Worm (Caenorhabditis elegans) whole organism, early embryonic: ENCODE measurements around the gene chil-22.
"Not testable (repeated sequence)": the region's sequence is repeated elsewhere in the genome, so short reads cannot be mapped to it uniquely, and the experiment has no call there.

Source experiments
- B0310.2 ChIP-seq: sonication (generic microtip); optimal IDR thresholded peaks from 2 replicates; lab custom pipeline; 2016; ENCODE audit warnings: mild to moderate bottlenecking, missing genetic modification characterization, missing compliant biosample characterization
- F13C5.2 ChIP-seq: sonication (generic microtip); optimal IDR thresholded peaks from 2 replicates; lab custom pipeline; 2017; ENCODE audit warnings: mild to moderate bottlenecking, missing genetic modification characterization, inconsistent platforms, missing compliant biosample characterization
- aly-1 ChIP-seq: sonication (generic microtip); optimal IDR thresholded peaks from 2 replicates; lab custom pipeline; 2016; ENCODE audit warnings: missing genetic modification characterization, missing compliant biosample characterization
- ama-1 ChIP-seq: fragments of 150-350 bp; optimal IDR thresholded peaks from 2 replicates; lab custom pipeline; 2014
- ceh-13 ChIP-seq: fragments of 200-800 bp; sonication (Bioruptor generic); optimal IDR thresholded peaks from 2 replicates; lab custom pipeline; 2018; ENCODE audit warnings: mild to moderate bottlenecking, missing genetic modification characterization, missing compliant biosample characterization
- ceh-36 ChIP-seq: sonication (generic microtip); optimal IDR thresholded peaks from 2 replicates; lab custom pipeline; 2016; ENCODE audit warnings: missing genetic modification characterization, inconsistent platforms, missing compliant biosample characterization
- ets-7 ChIP-seq: sonication (generic microtip); optimal IDR thresholded peaks from 2 replicates; lab custom pipeline; 2016; ENCODE audit warnings: missing genotype, missing genetic modification characterization, missing compliant biosample characterization
- flt-1 ChIP-seq: fragments of 200-800 bp; sonication (Bioruptor generic); IDR thresholded peaks from 2 replicates; pipeline ENCODE4 v1.3.6; 2022; ENCODE audit warnings: missing genetic modification characterization, missing compliant biosample characterization
- hmbx-1 ChIP-seq: sonication (generic microtip); optimal IDR thresholded peaks from 2 replicates; lab custom pipeline; 2016; ENCODE audit warnings: mild to moderate bottlenecking, missing genetic modification characterization, missing compliant biosample characterization
- hmg-4 ChIP-seq: fragments of 200-800 bp; sonication (Bioruptor generic); optimal IDR thresholded peaks from 2 replicates; lab custom pipeline; 2018; ENCODE audit warnings: mild to moderate bottlenecking, missing genetic modification characterization, missing compliant biosample characterization
- hnd-1 ChIP-seq: sonication (generic microtip); optimal IDR thresholded peaks from 2 replicates; lab custom pipeline; 2016; ENCODE audit warnings: missing genetic modification characterization, missing compliant biosample characterization
- pes-1 ChIP-seq: fragments of 200-800 bp; sonication (Bioruptor generic); IDR thresholded peaks from 2 replicates; pipeline ENCODE4 v1.3.6; 2022; ENCODE audit warnings: missing genetic modification reagents, missing genetic modification characterization, missing compliant biosample characterization
- scrt-1 ChIP-seq: fragments of 200-800 bp; sonication (Bioruptor generic); IDR thresholded peaks from 2 replicates; pipeline ENCODE4 v1.3.6; 2022; ENCODE audit warnings: missing genetic modification characterization, missing compliant biosample characterization
- sea-1 ChIP-seq: fragments of 200-800 bp; sonication (Bioruptor generic); conservative IDR thresholded peaks from 2 replicates; pipeline ENCODE4 v1.3.6; 2022; ENCODE audit warnings: missing genetic modification characterization, missing compliant biosample characterization
- tbx-11 ChIP-seq: fragments of 200-800 bp; sonication (Bioruptor generic); IDR thresholded peaks from 2 replicates; pipeline ENCODE4 v1.3.6; 2022; ENCODE audit warnings: missing genetic modification characterization, missing compliant biosample characterization
- tbx-37 ChIP-seq: fragments of 200-800 bp; sonication (Bioruptor generic); conservative IDR thresholded peaks from 2 replicates; pipeline ENCODE4 v1.3.6; 2022; ENCODE audit warnings: missing genetic modification reagents, missing genetic modification characterization, missing compliant biosample characterization
- tra-4 ChIP-seq: sonication (generic microtip); optimal IDR thresholded peaks from 2 replicates; lab custom pipeline; 2017; ENCODE audit warnings: missing genetic modification characterization, missing compliant biosample characterization

The chil-22 gene

DNA sequence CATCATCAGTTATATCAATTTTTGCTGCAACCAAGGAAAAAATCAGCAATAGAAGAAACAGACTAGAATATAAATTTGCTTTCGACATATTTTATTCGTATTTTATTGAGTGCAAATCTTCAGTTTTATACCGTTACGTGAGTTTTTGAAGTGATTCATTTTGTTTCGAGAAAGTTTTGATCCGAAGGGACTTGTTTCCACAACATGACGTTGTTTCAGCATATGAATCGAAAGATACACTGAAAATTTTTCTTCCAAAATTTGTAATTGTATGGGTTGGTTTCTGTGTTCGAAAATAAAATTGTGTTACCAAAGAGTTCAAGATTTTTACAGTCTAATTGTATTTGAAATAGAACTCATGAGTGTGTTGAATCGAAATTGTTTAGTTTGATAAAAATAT is 14.0 kb upstream of the chil-22 start, which contains the start of gene T19H5.7:
T19H5.7 (minus strand) TSS at position 101 of the 400 bp plus-strand sequence.
- TF ChIP-seq ceh-13 (GFP tag; lab: Kevin White, UChicago): no peak
- no peak for TF ChIP-seq tra-4 (tag; lab: Kevin White, UChicago)
- no peak for TF ChIP-seq flt-1 (GFP tag; lab: Robert Waterston, UW)
- no peak for TF ChIP-seq hnd-1 (tag; lab: Kevin White, UChicago)
- no peak for TF ChIP-seq ets-7
- no peak for TF ChIP-seq aly-1 (tag; lab: Kevin White, UChicago)
- TF ChIP-seq scrt-1 (GFP tag; lab: Robert Waterston, UW): no peak
- no peak for TF ChIP-seq pes-1 (GFP tag; lab: Robert Waterston, UW)
- no peak for TF ChIP-seq hmbx-1
- TF ChIP-seq B0310.2 (tag; lab: Kevin White, UChicago): no peak
- no peak for TF ChIP-seq ama-1 (lab: Kevin White, UChicago)
- no peak for TF ChIP-seq tbx-37 (GFP tag; lab: Robert Waterston, UW)
- no peak for TF ChIP-seq F13C5.2 (tag; lab: Kevin White, UChicago)
- TF ChIP-seq hmg-4: no peak

DNA sequence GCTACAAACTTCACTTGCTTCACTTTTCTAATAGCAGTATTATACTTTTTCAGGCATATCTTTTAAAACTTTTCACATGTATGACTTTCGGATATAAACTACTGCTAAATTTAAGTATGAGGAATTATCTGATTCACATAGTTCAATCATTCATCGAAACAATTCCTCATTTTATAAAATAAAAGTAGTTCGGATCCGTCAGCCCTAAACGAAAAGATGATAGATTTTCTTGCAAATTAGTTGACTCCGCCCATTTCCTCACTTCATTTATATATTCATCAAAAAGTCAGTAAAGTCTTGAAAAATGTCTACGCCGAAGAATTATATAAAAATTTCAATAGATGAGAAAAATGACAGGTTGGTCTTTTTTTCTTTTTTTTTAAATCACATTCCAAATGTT is 11.6 kb upstream of the chil-22 start, which contains the start of gene chil-27:
chil-27 (plus strand) TSS at position 301 of the 400 bp plus-strand sequence.
- TF ChIP-seq F13C5.2 (tag; lab: Kevin White, UChicago) (no peak), ceh-36 (tag; lab: Kevin White, UChicago) (no peak), tbx-11 (GFP tag; lab: Robert Waterston, UW) (no peak), tbx-37 (GFP tag; lab: Robert Waterston, UW) (no peak), tra-4 (tag; lab: Kevin White, UChicago) (no peak), hnd-1 (tag; lab: Kevin White, UChicago) (no peak), hmbx-1 (no peak), ama-1 (lab: Kevin White, UChicago) (no peak), pes-1 (GFP tag; lab: Robert Waterston, UW) (no peak), hmg-4 (no peak)

DNA sequence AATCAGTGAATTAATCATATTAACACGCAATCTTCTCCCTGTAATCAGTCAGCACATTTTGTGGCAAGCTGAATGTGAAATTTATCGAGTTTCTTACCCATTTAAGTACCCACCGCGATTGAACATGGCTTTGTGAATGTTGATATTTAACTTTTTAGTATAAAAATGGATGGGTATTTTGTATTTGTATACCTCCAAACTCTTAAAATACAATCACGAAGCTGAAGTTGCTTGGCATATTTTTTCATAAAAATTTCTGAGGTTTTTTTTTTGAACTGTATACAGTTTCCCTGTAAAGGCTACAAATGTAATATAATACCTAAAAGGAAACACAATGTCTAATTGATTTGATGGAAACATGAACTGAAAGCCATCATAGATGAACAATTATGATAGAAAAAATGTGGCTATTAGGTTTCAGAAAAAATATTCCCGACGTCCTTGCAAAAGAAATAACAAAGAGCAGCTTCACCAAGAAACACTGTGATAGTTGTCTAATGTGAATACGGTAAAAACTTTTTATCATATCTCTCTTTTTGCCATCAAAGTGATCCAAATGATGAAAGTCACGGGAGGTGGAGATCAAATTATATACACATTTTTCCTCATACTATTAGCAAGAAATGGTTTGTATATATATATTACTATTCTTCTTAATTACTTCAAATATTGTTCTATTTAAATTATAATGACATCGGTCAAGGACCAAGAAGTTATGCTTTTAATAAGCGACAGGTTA is 8.5 kb upstream of the chil-22 start, which contains the start of the genes chil-25 and chil-26:
chil-25 (minus strand) TSS at position 101 of the 739 bp plus-strand sequence.
chil-26 (plus strand) TSS at position 689 of the 739 bp plus-strand sequence.
- TF ChIP-seq F13C5.2 (tag; lab: Kevin White, UChicago): no peak

DNA sequence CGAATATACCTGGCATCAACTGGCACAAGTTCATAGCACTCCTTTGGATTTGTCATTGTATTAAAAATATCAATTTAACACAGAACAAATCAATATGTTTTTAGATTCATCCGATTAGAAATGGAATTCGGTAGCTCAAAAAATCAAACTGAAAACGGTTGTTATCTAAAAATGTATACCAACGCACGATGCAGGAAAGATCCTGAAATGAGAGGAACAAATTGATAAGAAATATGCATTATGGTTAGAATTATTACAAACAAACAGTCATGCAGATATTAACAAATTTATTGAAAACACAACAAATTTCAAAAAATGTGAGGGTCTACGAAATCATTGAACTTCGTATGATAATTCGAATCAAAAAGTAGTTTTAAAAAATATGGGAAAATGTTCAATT is 4.0 kb upstream of the chil-22 start, which contains the start of gene T19H5.6:
T19H5.6 (minus strand) TSS at position 195 of the 400 bp plus-strand sequence.
- TF ChIP-seq tbx-11 (GFP tag; lab: Robert Waterston, UW) (no peak), tra-4 (tag; lab: Kevin White, UChicago) (no peak), B0310.2 (tag; lab: Kevin White, UChicago) (no peak), ama-1 (lab: Kevin White, UChicago) (no peak), pes-1 (GFP tag; lab: Robert Waterston, UW) (no peak), flt-1 (GFP tag; lab: Robert Waterston, UW) (no peak), hnd-1 (tag; lab: Kevin White, UChicago) (no peak), ceh-13 (GFP tag; lab: Kevin White, UChicago) (no peak), sea-1 (no peak), scrt-1 (GFP tag; lab: Robert Waterston, UW) (no peak), hmbx-1 (no peak), F13C5.2 (tag; lab: Kevin White, UChicago) (no peak), tbx-37 (GFP tag; lab: Robert Waterston, UW) (no peak)

DNA sequence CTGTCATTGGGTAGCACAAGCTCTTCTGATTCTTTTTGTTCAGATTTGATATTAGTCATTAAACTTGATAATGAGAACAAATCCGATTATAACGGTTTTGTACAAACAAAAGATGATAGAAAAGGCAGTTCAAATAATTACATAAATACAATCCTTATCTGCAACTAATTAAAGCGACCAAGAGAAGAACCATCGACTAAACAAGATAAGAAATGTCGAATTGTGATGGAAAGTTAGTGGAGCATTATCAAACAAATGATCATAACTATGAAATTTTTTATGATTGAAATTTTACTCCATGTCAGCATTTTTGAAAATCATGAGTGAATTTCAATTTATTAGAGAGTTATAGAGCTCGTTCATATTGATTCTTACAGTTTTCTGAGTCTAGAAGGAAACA is 2.4 kb upstream of the chil-22 start, which contains the start of gene chil-23:
chil-23 (minus strand) TSS at position 198 of the 400 bp plus-strand sequence.
- no peak for TF ChIP-seq tra-4 (tag; lab: Kevin White, UChicago)
- no peak for TF ChIP-seq hmg-4
- no peak for TF ChIP-seq B0310.2 (tag; lab: Kevin White, UChicago)
- TF ChIP-seq aly-1 (tag; lab: Kevin White, UChicago): no peak
- no peak for TF ChIP-seq ets-7
- TF ChIP-seq hmbx-1: no peak
- TF ChIP-seq sea-1: no peak
- no peak for TF ChIP-seq ceh-13 (GFP tag; lab: Kevin White, UChicago)
- no peak for TF ChIP-seq flt-1 (GFP tag; lab: Robert Waterston, UW)
- no peak for TF ChIP-seq ama-1 (lab: Kevin White, UChicago)

DNA sequence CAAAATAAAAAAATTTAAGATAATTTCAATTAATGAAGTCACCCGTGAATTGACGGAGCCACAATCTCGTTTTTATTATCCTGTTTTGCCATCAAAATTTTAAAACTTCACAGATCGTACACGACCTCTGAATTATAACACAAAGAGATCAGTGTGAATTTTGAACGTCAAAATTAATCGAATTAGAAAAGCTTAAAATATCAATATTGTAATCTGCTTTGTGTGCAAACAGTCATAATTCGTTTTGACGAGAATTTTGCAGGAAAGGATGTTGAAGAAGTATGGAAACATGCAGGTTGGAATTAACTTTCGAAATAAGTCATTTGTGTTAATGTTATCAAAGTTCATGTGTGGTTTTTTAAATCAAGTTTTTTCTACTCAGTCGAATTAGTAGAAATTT is 4.1 kb downstream of the chil-22 start, which contains the start of gene chil-21:
chil-21 (minus strand) TSS at position 101 of the 400 bp plus-strand sequence.
- TF ChIP-seq aly-1 (tag; lab: Kevin White, UChicago); sea-1; hmg-4: not testable (repeated sequence)

DNA sequence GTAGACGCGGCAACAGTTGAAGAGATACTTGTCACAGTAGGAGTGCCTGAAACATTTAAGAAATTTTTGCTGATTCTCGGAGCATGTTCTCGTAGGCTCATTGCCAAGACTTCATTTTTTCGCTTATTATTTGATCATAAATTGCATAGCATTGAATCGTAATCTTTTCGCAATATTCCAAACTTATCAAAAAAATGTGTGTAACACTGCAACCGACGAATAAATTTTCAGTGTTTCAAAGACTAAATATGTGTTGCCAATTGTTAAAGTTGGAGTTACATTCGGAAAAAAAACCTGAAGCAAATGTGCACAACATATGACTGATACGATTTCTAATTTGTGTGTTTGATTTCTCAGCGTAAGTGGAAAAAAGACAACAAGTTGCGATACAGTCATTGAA is 6.5 kb downstream of the chil-22 start, which contains the start of gene R09D1.14:
R09D1.14 (minus strand) TSS at position 101 of the 400 bp plus-strand sequence.
- TF ChIP-seq ama-1 (lab: Kevin White, UChicago); sea-1; tra-4 (tag; lab: Kevin White, UChicago): not testable (repeated sequence)

DNA sequence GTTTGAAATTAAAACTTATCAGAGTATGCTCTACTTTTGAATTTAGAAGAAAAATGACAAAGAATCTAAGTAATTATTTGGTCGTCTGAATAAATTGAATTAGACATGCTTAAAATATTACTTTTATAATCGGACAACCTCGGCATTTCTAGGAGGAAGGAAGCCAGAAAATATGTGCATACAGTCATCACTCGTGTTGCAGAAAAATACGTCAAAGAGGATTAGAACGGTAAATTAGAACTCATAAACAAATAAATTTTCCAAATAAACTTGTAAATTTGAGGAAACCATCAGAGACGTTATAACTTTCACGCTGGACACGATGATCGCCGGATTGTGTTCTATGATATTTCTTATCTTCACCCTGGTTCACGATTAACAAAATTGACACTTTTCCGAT is 11.7 kb downstream of the chil-22 start, which contains the start of gene chil-19:
chil-19 (minus strand) TSS at position 101 of the 400 bp plus-strand sequence.
- TF ChIP-seq aly-1 (tag; lab: Kevin White, UChicago): no peak
- no peak for TF ChIP-seq hmbx-1
- TF ChIP-seq sea-1: no peak
- TF ChIP-seq ceh-36 (tag; lab: Kevin White, UChicago): no peak
- TF ChIP-seq ets-7: no peak
- TF ChIP-seq flt-1 (GFP tag; lab: Robert Waterston, UW): no peak
- TF ChIP-seq tbx-11 (GFP tag; lab: Robert Waterston, UW): no peak
- TF ChIP-seq B0310.2 (tag; lab: Kevin White, UChicago): no peak
- TF ChIP-seq hmg-4: no peak
